3 fruit fly cellular contexts compared by ENCODE assay signal in the genomic region with DNA sequence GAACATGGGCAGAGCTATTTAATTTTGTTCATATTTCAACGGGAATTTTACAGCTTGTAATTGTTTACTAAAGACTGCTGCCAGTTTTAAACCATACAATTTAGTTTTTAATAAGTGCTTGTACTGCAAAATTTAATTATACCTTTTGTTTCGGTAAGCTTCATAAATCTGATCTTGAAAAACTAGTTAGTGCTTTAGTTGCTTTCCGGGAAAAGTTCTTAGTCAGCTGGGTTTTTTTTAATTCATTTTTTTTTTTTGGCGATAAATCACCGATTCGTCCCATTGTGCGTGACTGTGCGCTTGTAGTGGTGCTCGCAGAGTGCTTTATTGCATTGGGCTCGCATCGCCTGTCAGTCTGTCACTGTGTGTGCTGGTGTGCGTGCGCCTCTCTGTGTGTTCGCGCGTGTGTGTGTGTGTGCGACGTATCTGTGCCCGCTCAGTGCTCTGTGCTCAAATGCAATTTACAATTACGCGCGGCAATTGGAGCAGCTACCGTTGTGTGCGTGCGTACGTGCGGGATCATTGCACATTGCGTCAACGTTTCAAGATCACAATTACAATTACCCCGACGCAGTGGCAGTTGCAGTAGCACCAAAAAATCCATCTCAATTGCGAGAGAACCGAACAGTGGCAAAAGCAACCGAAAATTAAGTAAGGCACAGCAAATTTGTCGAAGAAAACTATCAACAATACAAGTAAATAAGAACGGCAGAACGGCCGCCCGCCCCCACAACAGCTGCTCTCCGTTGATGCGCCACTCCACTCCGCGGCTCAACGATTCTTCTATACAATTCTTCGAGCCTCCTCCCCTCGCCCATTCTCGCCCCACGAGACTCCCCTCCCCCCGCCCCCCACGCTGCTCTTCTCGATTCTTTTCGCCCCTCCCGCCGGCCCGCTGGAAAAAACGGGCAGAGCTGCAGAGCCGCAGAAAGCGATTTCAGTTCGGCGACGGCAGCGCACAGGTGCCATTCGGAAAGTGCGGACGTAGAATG.
TF ChIP-seq lines count a peak whose summit lies in the region.

No protein-coding gene starts in this region.

TF ChIP-seq in whole organism, embryonic, 481 proteins besides CTCF, POLR2A, EP300 and RAD21 (continued from another document and continues in another):
- no peak for TF ChIP-seq Max (GFP tag; optimal IDR thresholded peaks at IDR 0.05; lab: Kevin White, UChicago)
- no peak for TF ChIP-seq Spps (tag; optimal IDR thresholded peaks at IDR 0.05; lab: Kevin White, UChicago)
- no peak for TF ChIP-seq lab (GFP tag; optimal IDR thresholded peaks at IDR 0.05; lab: Kevin White, UChicago)
- no peak for TF ChIP-seq CG11560 (tag; IDR thresholded peaks at IDR 0.05; lab: Robert Waterston, UW)
- peak; percentile 36 for TF ChIP-seq sens (GFP tag; lab: Kevin White, UChicago)
- peak; percentile 26 for TF ChIP-seq ATbp (GFP tag; optimal IDR thresholded peaks at IDR 0.05; lab: Kevin White, UChicago)
- no peak for TF ChIP-seq CG14710 (tag; optimal IDR thresholded peaks at IDR 0.05; lab: Kevin White, UChicago)
- no peak for TF ChIP-seq CG9876 (GFP tag; optimal IDR thresholded peaks at IDR 0.05; lab: Kevin White, UChicago)
- peak; percentile 12 for TF ChIP-seq CG8478 (optimal IDR thresholded peaks at IDR 0.05; lab: Kevin White, UChicago)
- peak; percentile 18 for TF ChIP-seq Deaf1 (tag; optimal IDR thresholded peaks at IDR 0.05; lab: Kevin White, UChicago)
- no peak for TF ChIP-seq slp2 (GFP tag; optimal IDR thresholded peaks at IDR 0.05; lab: Kevin White, UChicago)
- TF ChIP-seq bigmax (GFP tag; optimal IDR thresholded peaks at IDR 0.05; lab: Kevin White, UChicago) = no peak
- no peak for TF ChIP-seq ase (GFP tag; IDR thresholded peaks at IDR 0.05; lab: Robert Waterston, UW)
- TF ChIP-seq chinmo (GFP tag; IDR thresholded peaks at IDR 0.05; lab: Robert Waterston, UW; ENCODE audit: partially characterized antibody) = peak; percentile 82; the same call in 3 of the 4 replicates
- peak; percentile 7 for TF ChIP-seq CG7839 (tag; optimal IDR thresholded peaks at IDR 0.05; lab: Kevin White, UChicago)
- no peak for TF ChIP-seq CG15073 (GFP tag; optimal IDR thresholded peaks at IDR 0.05; lab: Kevin White, UChicago)
- no peak for TF ChIP-seq emc (GFP tag; optimal IDR thresholded peaks at IDR 0.05; lab: Kevin White, UChicago)
- peak; percentile 12 for TF ChIP-seq CG2120 (GFP tag; optimal IDR thresholded peaks at IDR 0.05; lab: Kevin White, UChicago)
- TF ChIP-seq D (optimal IDR thresholded peaks at IDR 0.05; lab: Kevin White, UChicago) = no peak
- TF ChIP-seq D (GFP tag; optimal IDR thresholded peaks at IDR 0.05; lab: Kevin White, UChicago) = peak; percentile 2
- no peak for TF ChIP-seq psq (GFP tag; optimal IDR thresholded peaks at IDR 0.05; lab: Kevin White, UChicago)
- peak in 1 of 2 experiments; percentile 25 for TF ChIP-seq Pdp1 (GFP tag; optimal IDR thresholded peaks at IDR 0.05; lab: Kevin White, UChicago)
- TF ChIP-seq Adf1 (GFP tag; IDR thresholded peaks at IDR 0.05; lab: Robert Waterston, UW) = peak; percentile 45
- TF ChIP-seq da (GFP tag; optimal IDR thresholded peaks at IDR 0.05; lab: Kevin White, UChicago) = no peak
- TF ChIP-seq HmgZ (tag; optimal IDR thresholded peaks at IDR 0.05; lab: Kevin White, UChicago) = no peak
- no peak for TF ChIP-seq bcd (GFP tag; optimal IDR thresholded peaks at IDR 0.05; lab: Kevin White, UChicago)
- peak; percentile 63 for TF ChIP-seq row (GFP tag; IDR thresholded peaks at IDR 0.05; lab: Robert Waterston, UW)
- TF ChIP-seq H15 (GFP tag; IDR thresholded peaks at IDR 0.05; lab: Robert Waterston, UW) = no peak
- TF ChIP-seq mld (GFP tag; IDR thresholded peaks at IDR 0.05; lab: Robert Waterston, UW; ENCODE audit: partially characterized antibody) = no peak
- no peak for TF ChIP-seq CG3407 (GFP tag; optimal IDR thresholded peaks at IDR 0.05; lab: Kevin White, UChicago)
- no peak for TF ChIP-seq Bdp1 (GFP tag; optimal IDR thresholded peaks at IDR 0.05; lab: Kevin White, UChicago)
- peak; percentile 98 for TF ChIP-seq crol (GFP tag; IDR thresholded peaks at IDR 0.05; lab: Robert Waterston, UW)
- TF ChIP-seq CG2678 (tag; optimal IDR thresholded peaks at IDR 0.05; lab: Kevin White, UChicago) = peak; percentile 13
- no peak for TF ChIP-seq sqz (GFP tag; optimal IDR thresholded peaks at IDR 0.05; lab: Kevin White, UChicago)
- TF ChIP-seq CG14050 (GFP tag; IDR thresholded peaks at IDR 0.05; lab: Robert Waterston, UW) = no peak
- TF ChIP-seq stwl (tag; optimal IDR thresholded peaks at IDR 0.05; lab: Kevin White, UChicago) = no peak
- no peak for TF ChIP-seq wor (GFP tag; IDR thresholded peaks at IDR 0.05; lab: Robert Waterston, UW)
- TF ChIP-seq mirr (GFP tag; optimal IDR thresholded peaks at IDR 0.05; lab: Kevin White, UChicago) = no peak
- TF ChIP-seq chif (GFP tag; optimal IDR thresholded peaks at IDR 0.05; lab: Kevin White, UChicago) = no peak
- TF ChIP-seq toy (GFP tag; IDR thresholded peaks at IDR 0.05; lab: Robert Waterston, UW) = no peak
- TF ChIP-seq Aef1 (GFP tag; IDR thresholded peaks at IDR 0.05; lab: Robert Waterston, UW) = no peak
- no peak for TF ChIP-seq CG13775 (GFP tag; optimal IDR thresholded peaks at IDR 0.05; lab: Kevin White, UChicago)

TF ChIP-seq in whole organism, prepupa, 60 proteins besides CTCF, POLR2A, EP300 and RAD21 (continued from another document):
- peak; percentile 21; the same call in 1 of the 2 replicates for TF ChIP-seq CG15336 (GFP tag; IDR thresholded peaks at IDR 0.05; lab: Robert Waterston, UW)
- no peak for TF ChIP-seq acj6 (GFP tag; optimal IDR thresholded peaks at IDR 0.05; lab: Kevin White, UChicago)
- peak; percentile 17 for TF ChIP-seq net (GFP tag; optimal IDR thresholded peaks at IDR 0.05; lab: Kevin White, UChicago)
- TF ChIP-seq Ets21C (GFP tag; optimal IDR thresholded peaks at IDR 0.05; lab: Kevin White, UChicago) = no peak
- no peak for TF ChIP-seq Eip75B (GFP tag; optimal IDR thresholded peaks at IDR 0.05; lab: Kevin White, UChicago)
- TF ChIP-seq achi (GFP tag; optimal IDR thresholded peaks at IDR 0.05; lab: Kevin White, UChicago) = no peak
- no peak for TF ChIP-seq CG11294 (GFP tag; IDR thresholded peaks at IDR 0.05; lab: Robert Waterston, UW)
- TF ChIP-seq fd59A (GFP tag; optimal IDR thresholded peaks at IDR 0.05; lab: Kevin White, UChicago) = no peak
- TF ChIP-seq Ets96B (tag; optimal IDR thresholded peaks at IDR 0.05; lab: Kevin White, UChicago) = no peak
- TF ChIP-seq CG6808 (GFP tag; optimal IDR thresholded peaks at IDR 0.05; lab: Kevin White, UChicago) = peak; percentile 18
- no peak for TF ChIP-seq salr (GFP tag; optimal IDR thresholded peaks at IDR 0.05; lab: Kevin White, UChicago)
- no peak for TF ChIP-seq Sox15 (GFP tag; optimal IDR thresholded peaks at IDR 0.05; lab: Kevin White, UChicago)
- TF ChIP-seq pdm3 (GFP tag; optimal IDR thresholded peaks at IDR 0.05; lab: Kevin White, UChicago) = no peak
- no peak for TF ChIP-seq CG6276 (GFP tag; optimal IDR thresholded peaks at IDR 0.05; lab: Kevin White, UChicago)
- no peak for TF ChIP-seq CG34406 (GFP tag; optimal IDR thresholded peaks at IDR 0.05; lab: Kevin White, UChicago)
- peak; percentile 24 for TF ChIP-seq Met (GFP tag; optimal IDR thresholded peaks at IDR 0.05; lab: Kevin White, UChicago)
- no peak for TF ChIP-seq spab (GFP tag; optimal IDR thresholded peaks at IDR 0.05; lab: Kevin White, UChicago)
- TF ChIP-seq vri (GFP tag; optimal IDR thresholded peaks at IDR 0.05; lab: Kevin White, UChicago) = peak; percentile 55
- TF ChIP-seq CG6163 (GFP tag; IDR thresholded peaks at IDR 0.05; lab: Robert Waterston, UW) = peak; percentile 41; the same call in 1 of the 3 replicates
- peak; percentile 18 for TF ChIP-seq Hr4 (GFP tag; optimal IDR thresholded peaks at IDR 0.05; lab: Kevin White, UChicago)
- no peak; the same call in 2 of the 3 replicates for TF ChIP-seq CG8119 (GFP tag; IDR thresholded peaks at IDR 0.05; lab: Robert Waterston, UW)
- TF ChIP-seq dsx (GFP tag; optimal IDR thresholded peaks at IDR 0.05; lab: Kevin White, UChicago; ENCODE audit: poor library complexity, severe bottlenecking) = no peak
- no peak for TF ChIP-seq Sox14 (GFP tag; optimal IDR thresholded peaks at IDR 0.05; lab: Kevin White, UChicago)
- no peak for TF ChIP-seq Hr38 (GFP tag; optimal IDR thresholded peaks at IDR 0.05; lab: Kevin White, UChicago)
- no peak for TF ChIP-seq CG9139 (GFP tag; optimal IDR thresholded peaks at IDR 0.05; lab: Kevin White, UChicago)
- TF ChIP-seq OdsH (GFP tag; optimal IDR thresholded peaks at IDR 0.05; lab: Kevin White, UChicago) = no peak
- TF ChIP-seq lz (GFP tag; optimal IDR thresholded peaks at IDR 0.05; lab: Kevin White, UChicago) = no peak
- no peak for TF ChIP-seq CG3032 (tag; optimal IDR thresholded peaks at IDR 0.05; lab: Kevin White, UChicago)
- no peak for TF ChIP-seq CG3919 (GFP tag; optimal IDR thresholded peaks at IDR 0.05; lab: Kevin White, UChicago)
- peak; percentile 6 for TF ChIP-seq esn (GFP tag; optimal IDR thresholded peaks at IDR 0.05; lab: Kevin White, UChicago)
- peak; percentile 19 to 37 for TF ChIP-seq ss (GFP tag; optimal IDR thresholded peaks at IDR 0.05; lab: Kevin White, UChicago)
- TF ChIP-seq fd85E (GFP tag; optimal IDR thresholded peaks at IDR 0.05; lab: Kevin White, UChicago) = no peak
- no peak for TF ChIP-seq Blimp-1 (GFP tag; optimal IDR thresholded peaks at IDR 0.05; lab: Kevin White, UChicago)
- TF ChIP-seq CG4318 (GFP tag; optimal IDR thresholded peaks at IDR 0.05; lab: Kevin White, UChicago) = no peak
- TF ChIP-seq CG10631 (GFP tag; optimal IDR thresholded peaks at IDR 0.05; lab: Kevin White, UChicago) = no peak
- TF ChIP-seq CG32006 (GFP tag; optimal IDR thresholded peaks at IDR 0.05; lab: Kevin White, UChicago) = no peak
- no peak for TF ChIP-seq CG11902 (GFP tag; optimal IDR thresholded peaks at IDR 0.05; lab: Kevin White, UChicago)
- no peak for TF ChIP-seq CG1621 (tag; optimal IDR thresholded peaks at IDR 0.05; lab: Kevin White, UChicago)
- no peak for TF ChIP-seq Smox (GFP tag; optimal IDR thresholded peaks at IDR 0.05; lab: Kevin White, UChicago)
- TF ChIP-seq CG6854 (GFP tag; optimal IDR thresholded peaks at IDR 0.05; lab: Kevin White, UChicago) = peak; percentile 1
- no peak for TF ChIP-seq CG10669 (GFP tag; optimal IDR thresholded peaks at IDR 0.05; lab: Kevin White, UChicago)

TF ChIP-seq in whole organism, wandering third instar larva, 38 proteins besides CTCF, POLR2A, EP300 and RAD21 (continued from another document):
- no peak for TF ChIP-seq Hr78 (GFP tag; optimal IDR thresholded peaks at IDR 0.05; lab: Kevin White, UChicago)
- TF ChIP-seq dsf (GFP tag; optimal IDR thresholded peaks at IDR 0.05; lab: Kevin White, UChicago; ENCODE audit: borderline replicate concordance) = no peak
- TF ChIP-seq brk (GFP tag; optimal IDR thresholded peaks at IDR 0.05; lab: Kevin White, UChicago) = no peak
- TF ChIP-seq HLH106 (tag; optimal IDR thresholded peaks at IDR 0.05; lab: Kevin White, UChicago) = no peak
- no peak for TF ChIP-seq Mio (GFP tag; optimal IDR thresholded peaks at IDR 0.05; lab: Kevin White, UChicago)
- TF ChIP-seq fru (GFP tag; optimal IDR thresholded peaks at IDR 0.05; lab: Kevin White, UChicago) = no peak
- no peak for TF ChIP-seq Abd-B (GFP tag; optimal IDR thresholded peaks at IDR 0.05; lab: Kevin White, UChicago)
- TF ChIP-seq Vsx2 (GFP tag; optimal IDR thresholded peaks at IDR 0.05; lab: Kevin White, UChicago; ENCODE audit: partially characterized antibody) = no peak
- no peak for TF ChIP-seq CG9705 (GFP tag; optimal IDR thresholded peaks at IDR 0.05; lab: Kevin White, UChicago)
- no peak for TF ChIP-seq Dfd (GFP tag; optimal IDR thresholded peaks at IDR 0.05; lab: Kevin White, UChicago)
- TF ChIP-seq ey (GFP tag; optimal IDR thresholded peaks at IDR 0.05; lab: Kevin White, UChicago) = no peak
- TF ChIP-seq br (GFP tag; optimal IDR thresholded peaks at IDR 0.05; lab: Kevin White, UChicago) = peak; percentile 1
- TF ChIP-seq dl (GFP tag; optimal IDR thresholded peaks at IDR 0.05; lab: Kevin White, UChicago; ENCODE audit: insufficient read depth in 1 of 2, partially characterized antibody in 2 of 2) = no peak
- no peak for TF ChIP-seq usp (GFP tag; optimal IDR thresholded peaks at IDR 0.05; lab: Kevin White, UChicago)
- peak; percentile 40 for TF ChIP-seq h (GFP tag; optimal IDR thresholded peaks at IDR 0.05; lab: Kevin White, UChicago)
- TF ChIP-seq jim (GFP tag; optimal IDR thresholded peaks at IDR 0.05; lab: Kevin White, UChicago) = no peak
